Worm (Caenorhabditis elegans): ENCODE data around the gene plc-4.

ce11 chrIV:7547843-7548578, 35.5 kb upstream of the plc-4 start, which contains the start of the genes cdd-2 and oef-1:
- no peak for TF ChIP-seq flt-1 (GFP tag; IDR thresholded peaks at IDR 0.05)
- TF ChIP-seq pes-1 (GFP tag; IDR thresholded peaks at IDR 0.05) = no peak

Data from whole organism, early embryonic.